Fruit fly (Drosophila melanogaster) whole organism, embryonic: ENCODE results near the gene spel1.

Experiments used
- Ada2b ChIP-seq: fragments of 200-800 bp; sonication (Bioruptor generic); IDR thresholded peaks from 2 replicates; pipeline ENCODE4 v1.3.6; 2022; ENCODE audit warnings: missing biosample characterization, missing genetic modification characterization
- C15 ChIP-seq: fragments of 200-800 bp; sonication (Bioruptor generic); IDR thresholded peaks from 3 replicates; pipeline ENCODE4 v1.3.6; 2022; ENCODE audit warnings: missing biosample characterization, missing genetic modification characterization
- CG10209 ChIP-seq: fragments of 200-800 bp; sonication (Bioruptor generic); optimal IDR thresholded peaks from 3 replicates; lab custom pipeline; 2017; ENCODE audit warnings: missing biosample characterization, mild to moderate bottlenecking, missing genetic modification characterization, missing genetic modification reagents
- CG1024 ChIP-seq: fragments of 200-800 bp; sonication (Bioruptor generic); IDR thresholded peaks from 2 replicates; pipeline ENCODE4 v1.3.6; 2022; ENCODE audit warnings: missing biosample characterization, missing genetic modification characterization
- CG11085 ChIP-seq: fragments of 200-800 bp; sonication (Bioruptor generic); IDR thresholded peaks from 2 replicates; pipeline ENCODE4 v1.3.6; 2022; ENCODE audit warnings: missing biosample characterization, missing genetic modification characterization
- CG11093 ChIP-seq: fragments of 200-800 bp; sonication (Bioruptor generic); IDR thresholded peaks from 3 replicates; pipeline ENCODE4 v1.3.6; 2022; ENCODE audit warnings: missing biosample characterization, missing genetic modification characterization
- CG11560 ChIP-seq: fragments of 200-800 bp; sonication (Bioruptor generic); IDR thresholded peaks from 3 replicates; pipeline ENCODE4 v1.3.6; 2022; ENCODE audit warnings: missing biosample characterization, missing genetic modification characterization
- CG13296 ChIP-seq: fragments of 200-800 bp; sonication (Bioruptor generic); optimal IDR thresholded peaks from 3 replicates; lab custom pipeline; 2018; ENCODE audit warnings: missing biosample characterization, mild to moderate bottlenecking, missing genetic modification characterization
- CG1529 ChIP-seq: fragments of 200-800 bp; sonication (Bioruptor generic); optimal IDR thresholded peaks from 3 replicates; lab custom pipeline; 2018; ENCODE audit warnings: missing biosample characterization, missing genetic modification characterization
- CG15696 ChIP-seq: fragments of 200-800 bp; sonication (Bioruptor generic); optimal IDR thresholded peaks from 2 replicates; lab custom pipeline; 2019; ENCODE audit warnings: missing biosample characterization, mild to moderate bottlenecking, missing genetic modification characterization, moderate library complexity
- CG17802 ChIP-seq: fragments of 200-800 bp; sonication (Bioruptor generic); optimal IDR thresholded peaks from 2 replicates; lab custom pipeline; 2018; ENCODE audit warnings: missing biosample characterization, mild to moderate bottlenecking, missing genetic modification characterization, moderate library complexity
- CG30431 ChIP-seq: fragments of 200-800 bp; sonication (Bioruptor generic); optimal IDR thresholded peaks from 2 replicates; lab custom pipeline; 2017; ENCODE audit warnings: missing biosample characterization, missing genetic modification characterization
- CG3065 ChIP-seq: fragments of 200-800 bp; sonication (Bioruptor generic); optimal IDR thresholded peaks from 2 replicates; lab custom pipeline; 2016; ENCODE audit warnings: missing biosample characterization, missing genetic modification characterization
- CG31365 ChIP-seq: fragments of 200-800 bp; sonication (Bioruptor generic); optimal IDR thresholded peaks from 2 replicates; lab custom pipeline; 2018; ENCODE audit warnings: missing biosample characterization, mild to moderate bottlenecking, missing genetic modification characterization
- CG6689 ChIP-seq: fragments of 200-800 bp; sonication (Bioruptor generic); IDR thresholded peaks from 2 replicates; pipeline ENCODE4 v1.3.6; 2022; ENCODE audit warnings: missing biosample characterization, missing genetic modification characterization
- CG6765 ChIP-seq: fragments of 200-800 bp; sonication (Bioruptor generic); optimal IDR thresholded peaks from 3 replicates; lab custom pipeline; 2017; ENCODE audit warnings: missing biosample characterization, mild to moderate bottlenecking, missing genetic modification characterization
- CG7963 ChIP-seq: fragments of 200-800 bp; sonication (Bioruptor generic); IDR thresholded peaks from 3 replicates; pipeline ENCODE4 v1.3.6; 2022; ENCODE audit warnings: missing biosample characterization, missing genetic modification characterization; ENCODE audit not compliant: partially characterized antibody
- CG9609 ChIP-seq: fragments of 200-800 bp; sonication (Bioruptor generic); optimal IDR thresholded peaks from 3 replicates; lab custom pipeline; 2016; ENCODE audit warnings: missing biosample characterization, missing genetic modification characterization
- CG9727 ChIP-seq: fragments of 200-800 bp; sonication (Bioruptor generic); optimal IDR thresholded peaks from 3 replicates; lab custom pipeline; 2017; ENCODE audit warnings: missing biosample characterization, mild to moderate bottlenecking, missing genetic modification characterization
- CG9876 ChIP-seq: fragments of 200-800 bp; sonication (Bioruptor generic); optimal IDR thresholded peaks from 2 replicates; lab custom pipeline; 2016; ENCODE audit warnings: missing biosample characterization, missing genetic modification characterization
- CG9932 ChIP-seq: fragments of 200-800 bp; sonication (Bioruptor generic); IDR thresholded peaks from 2 replicates; pipeline ENCODE4 v1.3.6; 2022; ENCODE audit warnings: missing biosample characterization, missing genetic modification characterization
- CkIIα-i1 ChIP-seq: fragments of 200-800 bp; sonication (Bioruptor generic); IDR thresholded peaks from 2 replicates; pipeline ENCODE4 v1.3.6; 2022; ENCODE audit warnings: missing biosample characterization, missing genetic modification characterization
- Doc2 ChIP-seq: fragments of 200-800 bp; sonication (Bioruptor generic); IDR thresholded peaks from 2 replicates; pipeline ENCODE4 v1.3.6; 2022; ENCODE audit warnings: missing biosample characterization, missing genetic modification characterization
- Gsc ChIP-seq: fragments of 200-800 bp; sonication (Bioruptor generic); IDR thresholded peaks from 2 replicates; pipeline ENCODE4 v1.3.6; 2022; ENCODE audit warnings: missing biosample characterization, missing genetic modification characterization
- HHEX ChIP-seq: fragments of 200-800 bp; sonication (Bioruptor generic); optimal IDR thresholded peaks from 3 replicates; lab custom pipeline; 2017; ENCODE audit warnings: missing biosample characterization, mild to moderate bottlenecking, missing genetic modification characterization, missing genetic modification reagents
- Hsf ChIP-seq: fragments of 200-800 bp; sonication (Bioruptor generic); optimal IDR thresholded peaks from 3 replicates; lab custom pipeline; 2016; ENCODE audit warnings: missing biosample characterization, missing genetic modification characterization
- Myb ChIP-seq: fragments of 200-800 bp; sonication (Bioruptor generic); optimal IDR thresholded peaks from 2 replicates; lab custom pipeline; 2016; ENCODE audit warnings: missing biosample characterization, missing genetic modification characterization
- NC2α ChIP-seq: fragments of 200-800 bp; sonication (Bioruptor generic); optimal IDR thresholded peaks from 2 replicates; lab custom pipeline; 2016; ENCODE audit warnings: missing biosample characterization, missing genetic modification characterization
- Sry-β ChIP-seq: fragments of 200-800 bp; sonication (Bioruptor generic); optimal IDR thresholded peaks from 2 replicates; lab custom pipeline; 2018; ENCODE audit warnings: missing biosample characterization, mild to moderate bottlenecking, missing genetic modification characterization, moderate library complexity
- Tbp ChIP-seq: fragments of >200 bp; optimal IDR thresholded peaks from 2 replicates; lab custom pipeline; 2018; ENCODE audit warnings: missing biosample characterization, missing genetic modification characterization
- dan ChIP-seq: fragments of 200-800 bp; sonication (Bioruptor generic); IDR thresholded peaks from 2 replicates; pipeline ENCODE4 v1.3.6; 2022; ENCODE audit warnings: missing biosample characterization, missing genetic modification characterization
- gcm2 ChIP-seq: fragments of 200-800 bp; sonication (Bioruptor generic); optimal IDR thresholded peaks from 2 replicates; lab custom pipeline; 2016; ENCODE audit warnings: missing biosample characterization, missing genetic modification characterization
- gem ChIP-seq: fragments of 200-800 bp; sonication (Bioruptor generic); optimal IDR thresholded peaks from 2 replicates; lab custom pipeline; 2019; ENCODE audit warnings: missing biosample characterization, mild to moderate bottlenecking, missing genetic modification characterization, moderate library complexity
- lov ChIP-seq, 2 experiments: fragments of 200-800 bp in 1 of 2; fragments of >200 bp in 1 of 2; sonication (Bioruptor generic) in 1 of 2; IDR thresholded peaks in 1 of 2; optimal IDR thresholded peaks in 1 of 2; 2 replicates in 1 of 2; 3 replicates in 1 of 2; pipeline versions ENCODE4 v1.3.6 to Lab custom; 2017 to 2022; ENCODE audit warnings: missing biosample characterization in 1 of 2, missing genetic modification characterization in 1 of 2
- mam ChIP-seq: fragments of 200-800 bp; sonication (Bioruptor generic); optimal IDR thresholded peaks from 3 replicates; lab custom pipeline; 2016; ENCODE audit warnings: missing biosample characterization, missing genetic modification characterization
- mirr ChIP-seq: fragments of 200-800 bp; sonication (Bioruptor generic); optimal IDR thresholded peaks from 3 replicates; lab custom pipeline; 2018; ENCODE audit warnings: missing biosample characterization, mild to moderate bottlenecking, missing genetic modification characterization
- nerfin-2 ChIP-seq: fragments of 200-800 bp; sonication (Bioruptor generic); IDR thresholded peaks from 2 replicates; pipeline ENCODE4 v1.3.6; 2022; ENCODE audit warnings: missing biosample characterization, missing genetic modification characterization; ENCODE audit not compliant: partially characterized antibody
- oc ChIP-seq: fragments of 200-800 bp; sonication (Bioruptor generic); optimal IDR thresholded peaks from 2 replicates; lab custom pipeline; 2018; ENCODE audit warnings: missing biosample characterization, mild to moderate bottlenecking, missing genetic modification characterization, moderate library complexity
- pnt ChIP-seq: fragments of 200-800 bp; sonication (Bioruptor generic); optimal IDR thresholded peaks from 3 replicates; lab custom pipeline; 2016; ENCODE audit warnings: missing biosample characterization, missing genetic modification characterization
- ranshi ChIP-seq: fragments of 200-800 bp; sonication (Bioruptor generic); IDR thresholded peaks from 2 replicates; pipeline ENCODE4 v1.3.6; 2022; ENCODE audit warnings: missing biosample characterization, missing genetic modification characterization
- rib ChIP-seq: fragments of 200-800 bp; sonication (Bioruptor generic); IDR thresholded peaks from 2 replicates; pipeline ENCODE4 v1.3.6; 2022; ENCODE audit warnings: missing biosample characterization, missing genetic modification characterization
- sim ChIP-seq: fragments of 200-800 bp; sonication (Bioruptor generic); IDR thresholded peaks from 2 replicates; pipeline ENCODE4 v1.3.6; 2022; ENCODE audit warnings: missing biosample characterization, missing genetic modification characterization
- tna ChIP-seq: fragments of 200-800 bp; sonication (Bioruptor generic); IDR thresholded peaks from 2 replicates; pipeline ENCODE4 v1.3.6; 2022; ENCODE audit warnings: missing biosample characterization, missing genetic modification characterization; ENCODE audit not compliant: partially characterized antibody
- trh ChIP-seq: fragments of 200-800 bp; sonication (Bioruptor generic); optimal IDR thresholded peaks from 2 replicates; lab custom pipeline; 2016; ENCODE audit warnings: missing biosample characterization, missing genetic modification characterization
- unpg ChIP-seq: fragments of 200-800 bp; sonication (Bioruptor generic); optimal IDR thresholded peaks from 3 replicates; lab custom pipeline; 2018; ENCODE audit warnings: missing biosample characterization, mild to moderate bottlenecking, missing genetic modification characterization, moderate library complexity
- usp ChIP-seq: fragments of >200 bp; optimal IDR thresholded peaks from 2 replicates; lab custom pipeline; 2017; ENCODE audit warnings: missing biosample characterization, missing genetic modification characterization
- vfl ChIP-seq: fragments of 200-800 bp; sonication (Bioruptor generic); optimal IDR thresholded peaks from 2 replicates; lab custom pipeline; 2016; ENCODE audit warnings: missing biosample characterization, missing genetic modification characterization
- zen2 ChIP-seq: fragments of 200-800 bp; sonication (Bioruptor generic); IDR thresholded peaks from 3 replicates; pipeline ENCODE4 v1.3.6; 2022; ENCODE audit warnings: missing biosample characterization, missing genetic modification characterization; ENCODE audit not compliant: partially characterized antibody
- zfh2 ChIP-seq: fragments of 200-800 bp; sonication (Bioruptor generic); optimal IDR thresholded peaks from 2 replicates; lab custom pipeline; 2016; ENCODE audit warnings: missing biosample characterization, missing genetic modification characterization

spel1 gene

DNA sequence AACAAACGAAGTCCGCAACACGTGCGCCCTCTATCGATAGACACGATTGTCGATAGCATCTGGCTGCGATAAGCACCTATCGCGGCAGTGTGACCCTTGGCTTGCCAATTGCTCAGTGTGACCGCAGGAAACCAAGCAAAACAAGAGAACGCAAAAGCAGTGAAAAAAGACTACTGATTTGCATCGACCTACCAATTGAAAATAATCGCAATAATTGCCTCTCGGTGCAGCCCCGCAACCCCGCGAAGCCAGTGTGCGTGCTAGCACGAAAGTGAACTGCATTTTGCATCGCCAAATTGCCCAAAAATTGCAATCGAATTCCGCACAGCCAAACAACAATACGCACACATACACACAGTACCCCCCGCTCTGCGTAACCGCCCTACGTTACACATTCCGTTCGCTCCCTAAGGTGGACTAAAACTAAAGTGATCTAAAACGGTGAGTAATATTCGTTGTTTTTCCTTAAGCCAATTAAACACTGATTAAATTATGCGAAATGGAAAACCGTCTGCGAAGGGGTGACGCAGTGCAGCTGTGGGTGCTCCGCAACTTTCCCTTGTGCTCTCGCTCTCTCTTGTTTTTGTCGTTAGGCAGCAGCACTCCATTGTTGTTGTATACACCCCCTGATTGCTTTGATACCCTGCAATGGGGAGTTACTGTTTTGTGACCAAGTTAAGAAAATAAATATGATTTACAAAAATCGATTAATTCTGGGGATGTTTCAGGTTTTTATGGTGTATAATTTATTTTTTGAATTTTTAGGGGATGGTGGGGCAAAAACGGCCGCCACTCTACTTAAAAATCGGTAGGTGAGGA, 6.6 kb upstream of the spel1 start, which contains the start of gene Rab14 (continued):
- TF ChIP-seq mirr (GFP tag; lab: Kevin White, UChicago) (peak; percentile 23), CG17802 (tag; lab: Kevin White, UChicago) (peak; percentile 47), CG3065 (peak; percentile 38), pnt (peak; percentile 47), zfh2 (GFP tag; lab: Kevin White, UChicago) (peak; percentile 79), CG9727 (GFP tag; lab: Kevin White, UChicago) (peak; percentile 73), rib (peak; percentile 83), usp (no peak), unpg (GFP tag; lab: Kevin White, UChicago) (peak; percentile 89), tna (GFP tag; lab: Robert Waterston, UW) (peak; percentile 87), CG10209 (GFP tag; lab: Kevin White, UChicago) (peak; percentile 81), oc (peak; percentile 82), CG1529 (GFP tag; lab: Kevin White, UChicago) (peak; percentile 75), Gsc (no peak), C15 (GFP tag; lab: Robert Waterston, UW) (peak; percentile 66; the same call in 1 of the 3 replicates), Doc2 (GFP tag; lab: Robert Waterston, UW) (no peak), CG31365 (tag; lab: Kevin White, UChicago) (no peak), dan (no peak), CG15696 (tag; lab: Kevin White, UChicago) (peak; percentile 49), vfl (GFP tag; lab: Kevin White, UChicago) (peak; percentile 78), Myb (GFP tag; lab: Kevin White, UChicago) (peak; percentile 57), CG9932 (GFP tag; lab: Robert Waterston, UW) (peak; percentile 81), zen2 (GFP tag; lab: Robert Waterston, UW) (no peak; the same call in 2 of the 3 replicates), CG11085 (GFP tag; lab: Robert Waterston, UW) (peak; percentile 62), CG13296 (GFP tag; lab: Kevin White, UChicago) (peak; percentile 85), Hsf (GFP tag; lab: Kevin White, UChicago) (peak; percentile 84), Ada2b (GFP tag; lab: Robert Waterston, UW) (peak; percentile 77), CG1024 (GFP tag; lab: Robert Waterston, UW) (peak; percentile 74), CG11560 (tag; lab: Robert Waterston, UW) (no peak), gem (tag; lab: Kevin White, UChicago) (peak; percentile 91), CG9876 (GFP tag; lab: Kevin White, UChicago) (peak; percentile 43), HHEX (GFP tag; lab: Kevin White, UChicago) (peak; percentile 81), CG7963 (GFP tag; lab: Robert Waterston, UW) (peak; percentile 78; the same call in 2 of the 3 replicates), CG30431 (peak; percentile 62), sim (GFP tag; lab: Robert Waterston, UW) (peak; percentile 58; the same call in 1 of the 2 replicates), CG9609 (GFP tag; lab: Kevin White, UChicago) (peak; percentile 72), nerfin-2 (GFP tag; lab: Robert Waterston, UW) (peak; percentile 91), CkIIα-i1 (GFP tag; lab: Robert Waterston, UW) (0 out of 2 replicates have a peak, but pooled peaks have one; percentile 34), lov (optimal IDR thresholded peaks at IDR 0.05; lab: Kevin White, UChicago) (no peak), lov (GFP tag; IDR thresholded peaks at IDR 0.05; lab: Robert Waterston, UW) (peak; percentile 59; the same call in 1 of the 3 replicates), CG6689 (GFP tag; lab: Robert Waterston, UW) (peak; percentile 78), mam (peak; percentile 79), Sry-β (peak; percentile 43), CG11093 (GFP tag; lab: Robert Waterston, UW) (peak; percentile 73; the same call in 2 of the 3 replicates), Tbp (GFP tag; lab: Kevin White, UChicago) (peak; percentile 86), NC2α (GFP tag; lab: Kevin White, UChicago) (peak; percentile 34), CG6765 (GFP tag; lab: Kevin White, UChicago) (peak; percentile 77), ranshi (GFP tag; lab: Robert Waterston, UW) (peak; percentile 77), trh (GFP tag; lab: Kevin White, UChicago) (peak; percentile 60), gcm2 (GFP tag; lab: Kevin White, UChicago) (peak; percentile 30)
